Fruit fly (Drosophila melanogaster) whole organism, adult: ENCODE results near the gene CG13060.

ENCODE experiments used
- CG11617 ChIP-seq: fragments of 200-800 bp; sonication (Bioruptor generic); optimal IDR thresholded peaks from 2 replicates; lab custom pipeline; 2017; ENCODE audit warnings: mild to moderate bottlenecking, missing biosample characterization, missing genetic modification reagents, missing genetic modification characterization
- CG12768 ChIP-seq: fragments of 200-800 bp; sonication (Bioruptor generic); optimal IDR thresholded peaks from 2 replicates; lab custom pipeline; 2017; ENCODE audit warnings: missing biosample characterization, missing genetic modification characterization, mild to moderate bottlenecking, moderate library complexity, missing genetic modification reagents
- CG14711 ChIP-seq: fragments of 200-800 bp; sonication (Bioruptor generic); optimal IDR thresholded peaks from 2 replicates; lab custom pipeline; 2018; ENCODE audit warnings: missing biosample characterization, mild to moderate bottlenecking, missing genetic modification characterization, moderate library complexity
- CG1620 ChIP-seq: fragments of 200-800 bp; sonication (Bioruptor generic); optimal IDR thresholded peaks from 2 replicates; lab custom pipeline; 2016; ENCODE audit warnings: missing biosample characterization, missing genetic modification characterization
- CG33017 ChIP-seq: fragments of 200-800 bp; sonication (Bioruptor generic); optimal IDR thresholded peaks from 2 replicates; lab custom pipeline; 2018; ENCODE audit warnings: missing biosample characterization, mild to moderate bottlenecking, missing genetic modification characterization, moderate library complexity
- CG5204 ChIP-seq: fragments of 200-800 bp; sonication (Bioruptor generic); optimal IDR thresholded peaks from 2 replicates; lab custom pipeline; 2016; ENCODE audit warnings: missing biosample characterization, missing genetic modification characterization
- CG7045 ChIP-seq: fragments of 200-800 bp; sonication (Bioruptor generic); optimal IDR thresholded peaks from 2 replicates; lab custom pipeline; 2017; ENCODE audit warnings: missing biosample characterization, mild to moderate bottlenecking, missing genetic modification characterization
- CG7101 ChIP-seq: fragments of 200-800 bp; sonication (Bioruptor generic); optimal IDR thresholded peaks from 2 replicates; lab custom pipeline; 2018; ENCODE audit warnings: missing biosample characterization, mild to moderate bottlenecking, missing genetic modification characterization, moderate library complexity
- Clk ChIP-seq: fragments of 200-800 bp; sonication (Bioruptor generic); optimal IDR thresholded peaks from 2 replicates; lab custom pipeline; 2017; ENCODE audit warnings: missing biosample characterization, missing genetic modification characterization
- Crg-1 ChIP-seq: fragments of 200-800 bp; sonication (Bioruptor generic); optimal IDR thresholded peaks from 2 replicates; lab custom pipeline; 2016; ENCODE audit warnings: missing biosample characterization, missing genetic modification characterization
- Hr96 ChIP-seq: fragments of 200-800 bp; sonication (Bioruptor generic); optimal IDR thresholded peaks from 2 replicates; lab custom pipeline; 2016; ENCODE audit warnings: missing biosample characterization, missing genetic modification characterization
- Mnt ChIP-seq: fragments of 200-800 bp; sonication (Bioruptor generic); optimal IDR thresholded peaks from 2 replicates; lab custom pipeline; 2016; ENCODE audit warnings: missing biosample characterization, mild to moderate bottlenecking, missing genetic modification characterization
- bab1 ChIP-seq: fragments of 200-800 bp; sonication (Bioruptor generic); optimal IDR thresholded peaks from 3 replicates; lab custom pipeline; 2019; ENCODE audit warnings: missing biosample characterization, mild to moderate bottlenecking, missing genetic modification characterization, moderate library complexity
- cic ChIP-seq: fragments of 200-800 bp; sonication (Bioruptor generic); optimal IDR thresholded peaks from 2 replicates; lab custom pipeline; 2017; ENCODE audit warnings: missing biosample characterization, mild to moderate bottlenecking, missing genetic modification characterization, moderate library complexity
- cnc ChIP-seq, 2 experiments: fragments of >200 bp; optimal IDR thresholded peaks; 2 replicates each; lab custom pipeline; 2017
- kay ChIP-seq: fragments of 200-800 bp; sonication (Bioruptor generic); peaks from one replicate; lab custom pipeline; 2016; ENCODE audit warnings: missing biosample characterization, missing genetic modification characterization, borderline replicate concordance
- ovo ChIP-seq: fragments of 200-800 bp; sonication (Bioruptor generic); optimal IDR thresholded peaks from 2 replicates; lab custom pipeline; 2016; ENCODE audit warnings: missing biosample characterization, missing genetic modification characterization
- pad ChIP-seq: fragments of 200-800 bp; sonication (Bioruptor generic); optimal IDR thresholded peaks from 3 replicates; lab custom pipeline; 2017; ENCODE audit warnings: missing biosample characterization, missing genetic modification characterization, mild to moderate bottlenecking, moderate library complexity, missing genetic modification reagents
- tj ChIP-seq: fragments of 200-800 bp; sonication (Bioruptor generic); optimal IDR thresholded peaks from 3 replicates; lab custom pipeline; 2017; ENCODE audit warnings: missing biosample characterization, mild to moderate bottlenecking, missing genetic modification characterization, moderate library complexity
- toe ChIP-seq: fragments of 200-800 bp; sonication (Bioruptor generic); optimal IDR thresholded peaks from 2 replicates; lab custom pipeline; 2016; ENCODE audit warnings: missing biosample characterization, missing genetic modification characterization

CG13060 gene

DNA sequence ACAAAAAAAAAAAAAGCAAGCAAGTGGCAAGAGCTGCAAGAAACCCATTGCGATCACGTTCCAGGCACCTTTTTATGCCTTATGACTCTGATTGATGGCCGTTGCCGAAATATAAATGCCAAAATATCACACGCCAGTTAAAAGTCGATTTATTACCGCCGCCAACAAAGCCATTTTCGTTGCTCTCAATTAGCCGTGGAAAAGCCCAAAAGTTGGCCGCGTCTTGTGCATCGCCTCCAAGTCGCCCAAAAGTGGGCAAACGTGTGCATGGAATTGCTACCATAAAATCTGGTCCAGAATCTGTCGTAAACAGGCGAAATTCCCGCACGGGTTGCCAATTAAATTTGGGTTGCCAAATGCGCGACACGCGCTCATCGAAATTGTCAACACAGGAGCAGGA is 28.0 kb upstream of the CG13060 start:
- TF ChIP-seq kay (GFP tag; lab: Kevin White, UChicago) (no peak), Mnt (GFP tag; lab: Kevin White, UChicago) (no peak), CG1620 (GFP tag; lab: Kevin White, UChicago) (no peak), cnc (optimal IDR thresholded peaks at IDR 0.05; lab: Kevin White, UChicago) (no peak), CG14711 (tag; lab: Kevin White, UChicago) (no peak), CG7045 (GFP tag; lab: Kevin White, UChicago) (no peak), CG11617 (GFP tag; lab: Kevin White, UChicago) (no peak), ovo (GFP tag; lab: Kevin White, UChicago) (no peak), CG33017 (tag; lab: Kevin White, UChicago) (no peak), CG5204 (GFP tag; lab: Kevin White, UChicago) (no peak), Crg-1 (no peak), Clk (GFP tag; lab: Kevin White, UChicago) (no peak), pad (no peak), toe (GFP tag; lab: Kevin White, UChicago) (no peak), cic (GFP tag; lab: Kevin White, UChicago) (no peak)

DNA sequence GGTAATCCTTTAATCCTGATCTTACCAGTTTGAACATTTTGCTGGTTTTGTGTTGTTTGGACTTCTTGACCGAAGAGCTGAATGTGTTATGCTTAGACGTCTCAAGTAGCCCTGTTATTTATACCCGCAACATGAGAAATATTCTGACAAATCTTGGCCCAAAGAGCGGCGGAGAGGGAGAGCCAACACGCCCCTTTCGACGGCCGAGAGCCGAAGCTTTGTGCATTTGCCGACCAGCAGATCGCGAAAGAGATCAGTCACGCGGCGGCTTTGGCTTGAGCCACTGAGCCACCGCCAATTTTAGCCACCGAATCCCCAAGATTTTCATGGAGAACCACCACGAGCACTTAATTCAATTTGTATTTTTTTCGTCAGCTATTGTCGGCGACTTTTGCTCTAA is 24.2 kb upstream of the CG13060 start, which contains the start of gene CG4962:
CG4962 (minus strand) TSS at position 101 of the 400 bp plus-strand sequence.
- TF ChIP-seq kay (GFP tag; lab: Kevin White, UChicago) = no peak
- TF ChIP-seq cic (GFP tag; lab: Kevin White, UChicago) = no peak
- no peak for TF ChIP-seq CG7101 (tag; lab: Kevin White, UChicago)
- TF ChIP-seq CG1620 (GFP tag; lab: Kevin White, UChicago) = no peak
- no peak for TF ChIP-seq CG12768
- TF ChIP-seq Mnt (GFP tag; lab: Kevin White, UChicago) = no peak
- TF ChIP-seq CG11617 (GFP tag; lab: Kevin White, UChicago) = no peak
- TF ChIP-seq ovo (GFP tag; lab: Kevin White, UChicago) = no peak
- no peak for TF ChIP-seq Clk (GFP tag; lab: Kevin White, UChicago)
- TF ChIP-seq CG33017 (tag; lab: Kevin White, UChicago) = no peak
- TF ChIP-seq tj (GFP tag; lab: Kevin White, UChicago) = no peak
- TF ChIP-seq Hr96 = no peak
- no peak for TF ChIP-seq CG5204 (GFP tag; lab: Kevin White, UChicago)
- no peak for TF ChIP-seq toe (GFP tag; lab: Kevin White, UChicago)
- TF ChIP-seq pad = no peak

DNA sequence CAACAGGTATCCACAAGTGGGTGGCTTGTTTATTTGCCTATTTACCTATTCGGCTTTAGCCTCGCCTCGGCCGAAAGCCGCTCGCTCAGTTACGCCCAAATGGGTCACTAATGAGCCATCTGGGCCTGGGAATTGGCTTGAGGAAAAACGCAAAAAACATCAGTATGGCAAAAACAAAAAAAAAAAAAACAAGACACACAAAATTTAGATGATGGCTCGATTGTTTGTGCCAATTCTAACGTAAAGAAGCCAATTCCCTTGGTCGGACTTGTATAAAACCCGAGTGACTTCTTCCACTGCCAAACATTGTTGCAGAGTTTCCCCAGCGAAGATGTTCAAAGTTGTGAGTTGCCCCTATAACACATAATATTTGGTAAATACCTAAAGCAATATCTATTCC is 18.5 kb upstream of the CG13060 start, which contains the start of gene CG4982:
CG4982 (plus strand) TSS at position 301 of the 400 bp plus-strand sequence.
- TF ChIP-seq Hr96 (no peak), Clk (GFP tag; lab: Kevin White, UChicago) (no peak), ovo (GFP tag; lab: Kevin White, UChicago) (no peak), tj (GFP tag; lab: Kevin White, UChicago) (no peak)

DNA sequence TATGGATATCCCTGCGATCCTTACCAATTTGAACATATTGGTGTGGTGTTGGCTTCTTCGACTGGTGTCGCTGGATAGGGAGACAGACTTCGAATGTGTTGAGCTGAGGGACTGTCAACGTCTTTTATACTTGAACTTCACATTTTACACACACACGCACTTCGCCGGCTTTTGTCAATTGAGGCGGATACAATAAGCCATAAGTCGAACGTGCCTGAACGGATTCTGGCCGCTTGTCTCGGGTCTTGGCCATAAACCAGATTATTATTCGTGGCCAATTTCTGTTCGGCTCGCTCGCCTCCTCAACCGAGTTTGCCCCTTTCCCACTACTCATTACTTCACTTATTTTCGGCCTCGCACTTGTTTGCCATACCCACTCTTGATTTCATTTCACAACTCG is 16.6 kb upstream of the CG13060 start, which contains the start of gene CG13044:
CG13044 (minus strand) TSS at position 101 of the 400 bp plus-strand sequence.
- no peak for TF ChIP-seq cnc (optimal IDR thresholded peaks at IDR 0.05; lab: Kevin White, UChicago)
- no peak for TF ChIP-seq kay (GFP tag; lab: Kevin White, UChicago)
- TF ChIP-seq tj (GFP tag; lab: Kevin White, UChicago) = no peak
- no peak for TF ChIP-seq CG1620 (GFP tag; lab: Kevin White, UChicago)
- TF ChIP-seq cic (GFP tag; lab: Kevin White, UChicago) = no peak
- no peak for TF ChIP-seq Mnt (GFP tag; lab: Kevin White, UChicago)
- TF ChIP-seq CG33017 (tag; lab: Kevin White, UChicago) = no peak
- no peak for TF ChIP-seq CG7045 (GFP tag; lab: Kevin White, UChicago)
- TF ChIP-seq Crg-1 = no peak
- no peak for TF ChIP-seq Hr96
- TF ChIP-seq CG12768 = no peak
- TF ChIP-seq ovo (GFP tag; lab: Kevin White, UChicago) = no peak
- TF ChIP-seq CG7101 (tag; lab: Kevin White, UChicago) = no peak
- no peak for TF ChIP-seq CG5204 (GFP tag; lab: Kevin White, UChicago)
- no peak for TF ChIP-seq bab1 (GFP tag; lab: Kevin White, UChicago)
- no peak for TF ChIP-seq Clk (GFP tag; lab: Kevin White, UChicago)
- TF ChIP-seq CG11617 (GFP tag; lab: Kevin White, UChicago) = no peak
- TF ChIP-seq CG14711 (tag; lab: Kevin White, UChicago) = no peak
- TF ChIP-seq pad = no peak
- TF ChIP-seq toe (GFP tag; lab: Kevin White, UChicago) = no peak

DNA sequence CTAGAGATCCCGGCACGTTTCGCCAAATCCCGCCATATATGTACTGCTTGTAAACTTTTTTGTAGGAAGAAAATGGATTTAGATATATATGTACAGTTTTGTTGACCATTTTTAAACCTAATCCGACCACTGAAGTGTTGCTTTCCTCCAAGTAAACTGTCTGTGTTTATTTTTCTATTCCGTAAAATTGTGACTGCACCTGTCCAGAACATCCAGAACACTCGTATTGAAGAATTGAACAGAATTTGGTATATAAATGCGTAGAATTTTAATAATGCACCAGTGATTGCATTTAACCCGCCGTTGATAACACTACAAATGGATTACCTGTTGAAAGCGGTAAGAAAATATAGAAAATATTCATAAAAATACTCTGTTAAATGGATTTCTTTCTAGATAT is 15.7 kb upstream of the CG13060 start, which contains the start of gene CG43249:
CG43249 (plus strand) TSS at position 301 of the 400 bp plus-strand sequence.
- TF ChIP-seq CG33017 (tag; lab: Kevin White, UChicago) (no peak), CG12768 (no peak), Hr96 (no peak), CG5204 (GFP tag; lab: Kevin White, UChicago) (no peak), tj (GFP tag; lab: Kevin White, UChicago) (no peak), pad (no peak), Clk (GFP tag; lab: Kevin White, UChicago) (no peak), CG11617 (GFP tag; lab: Kevin White, UChicago) (no peak), Crg-1 (no peak), bab1 (GFP tag; lab: Kevin White, UChicago) (no peak), CG14711 (tag; lab: Kevin White, UChicago) (no peak), CG7045 (GFP tag; lab: Kevin White, UChicago) (no peak), cic (GFP tag; lab: Kevin White, UChicago) (no peak), toe (GFP tag; lab: Kevin White, UChicago) (no peak)
